Worm (Caenorhabditis elegans) whole organism, L3 larva: ENCODE data around the gene ocr-1.

Source experiments
- R02D3.7 ChIP-seq: fragments of 150-350 bp; optimal IDR thresholded peaks from 2 replicates; lab custom pipeline; 2014; ENCODE audit warnings: missing biosample characterization, missing genetic modification characterization
- aly-2 ChIP-seq: fragments of 150-350 bp; optimal IDR thresholded peaks from 2 replicates; lab custom pipeline; 2014; ENCODE audit warnings: missing biosample characterization, missing genetic modification characterization
- ama-1 ChIP-seq: fragments of 150-350 bp; optimal IDR thresholded peaks from 2 replicates; lab custom pipeline; 2018
- ceh-16 ChIP-seq: sonication (generic microtip); optimal IDR thresholded peaks from 2 replicates; lab custom pipeline; 2017; ENCODE audit warnings: missing biosample characterization, missing genetic modification characterization
- ceh-28 ChIP-seq: fragments of 150-350 bp; optimal IDR thresholded peaks from 2 replicates; lab custom pipeline; 2014; ENCODE audit warnings: missing biosample characterization, missing genetic modification reagents, missing genetic modification characterization
- ceh-9 ChIP-seq: sonication (generic microtip); optimal IDR thresholded peaks from 2 replicates; lab custom pipeline; 2018; ENCODE audit warnings: missing biosample characterization, missing genetic modification characterization
- daf-12 ChIP-seq: fragments of 150-350 bp; optimal IDR thresholded peaks from 2 replicates; lab custom pipeline; 2014; ENCODE audit warnings: missing biosample characterization, missing genetic modification reagents, missing genetic modification characterization
- egl-27 ChIP-seq: sonication (generic microtip); optimal IDR thresholded peaks from 4 replicates; lab custom pipeline; 2017; ENCODE audit warnings: missing biosample characterization, missing genetic modification reagents, missing genetic modification characterization
- egl-5 ChIP-seq: fragments of 150-350 bp; optimal IDR thresholded peaks from 2 replicates; lab custom pipeline; 2017; ENCODE audit warnings: missing biosample characterization, missing genetic modification reagents, missing genetic modification characterization, inconsistent platforms
- elt-1 ChIP-seq: fragments of 150-350 bp; optimal IDR thresholded peaks from 2 replicates; lab custom pipeline; 2014; ENCODE audit warnings: missing biosample characterization, missing genetic modification characterization
- elt-2 ChIP-seq: sonication (generic microtip); optimal IDR thresholded peaks from 2 replicates; lab custom pipeline; 2016; ENCODE audit warnings: missing genetic modification reagents, mild to moderate bottlenecking, missing genetic modification characterization, missing compliant biosample characterization
- elt-3 ChIP-seq, 3 experiments: fragments of 150-350 bp in 1 of 3; sonication (generic microtip) in 2 of 3; optimal IDR thresholded peaks; 2 replicates in 2 of 3; 4 replicates in 1 of 3; lab custom pipeline; 2014 to 2017; ENCODE audit warnings: missing biosample characterization in 3 of 3, missing genetic modification characterization in 3 of 3
- eor-1 ChIP-seq, 2 experiments: fragments of 150-350 bp; optimal IDR thresholded peaks; 2 replicates each; lab custom pipeline; 2014 to 2018; ENCODE audit warnings: missing biosample characterization in 2 of 2, missing genetic modification characterization in 2 of 2
- fkh-10 ChIP-seq: sonication (generic microtip); optimal IDR thresholded peaks from 2 replicates; lab custom pipeline; 2017; ENCODE audit warnings: missing biosample characterization, missing genetic modification reagents, missing genetic modification characterization
- fkh-2 ChIP-seq: fragments of 150-350 bp; optimal IDR thresholded peaks from 2 replicates; lab custom pipeline; 2014; ENCODE audit warnings: missing biosample characterization, missing genetic modification reagents, missing genetic modification characterization
- fos-1 ChIP-seq: fragments of 150-350 bp; optimal IDR thresholded peaks from 2 replicates; lab custom pipeline; 2014; ENCODE audit warnings: missing biosample characterization, missing genetic modification characterization
- jun-1 ChIP-seq: fragments of 150-350 bp; optimal IDR thresholded peaks from 2 replicates; lab custom pipeline; 2014; ENCODE audit warnings: missing biosample characterization, missing genetic modification reagents, missing genetic modification characterization
- lin-15B ChIP-seq: fragments of 150-350 bp; optimal IDR thresholded peaks from 2 replicates; lab custom pipeline; 2014; ENCODE audit warnings: missing biosample characterization, missing genetic modification characterization
- lin-39 ChIP-seq: fragments of 150-350 bp; optimal IDR thresholded peaks from 2 replicates; lab custom pipeline; 2018; ENCODE audit warnings: missing biosample characterization, missing genetic modification reagents, missing genetic modification characterization
- lsy-12 ChIP-seq: sonication (generic microtip); optimal IDR thresholded peaks from 2 replicates; lab custom pipeline; 2016; ENCODE audit warnings: mild to moderate bottlenecking, missing genetic modification characterization, missing compliant biosample characterization
- mdl-1 ChIP-seq: fragments of 150-350 bp; optimal IDR thresholded peaks from 2 replicates; lab custom pipeline; 2014; ENCODE audit warnings: missing biosample characterization, missing genetic modification characterization
- mml-1 ChIP-seq: fragments of 150-350 bp; sonication (generic microtip); optimal IDR thresholded peaks from 3 replicates; lab custom pipeline; 2014; ENCODE audit warnings: missing biosample characterization, missing genetic modification characterization
- nfya-1 ChIP-seq: sonication (generic microtip); optimal IDR thresholded peaks from 2 replicates; lab custom pipeline; 2017; ENCODE audit warnings: missing genetic modification characterization, mild to moderate bottlenecking, missing compliant biosample characterization, antibody characterized with exemption, moderate library complexity; ENCODE audit not compliant: insufficient read depth
- nhr-11 ChIP-seq: fragments of 150-350 bp; optimal IDR thresholded peaks from 2 replicates; lab custom pipeline; 2014; ENCODE audit warnings: missing biosample characterization, missing genetic modification characterization
- nhr-12 ChIP-seq: fragments of 150-350 bp; optimal IDR thresholded peaks from 2 replicates; lab custom pipeline; 2014; ENCODE audit warnings: missing biosample characterization, missing genetic modification characterization
- nhr-23 ChIP-seq: fragments of 150-350 bp; optimal IDR thresholded peaks from 2 replicates; lab custom pipeline; 2014; ENCODE audit warnings: missing biosample characterization, missing genetic modification reagents, missing genetic modification characterization
- nhr-237 ChIP-seq: fragments of 150-350 bp; optimal IDR thresholded peaks from 2 replicates; lab custom pipeline; 2014; ENCODE audit warnings: missing biosample characterization, missing genetic modification characterization
- nhr-25 ChIP-seq: sonication (generic microtip); optimal IDR thresholded peaks from 2 replicates; lab custom pipeline; 2017; ENCODE audit warnings: missing biosample characterization, missing genetic modification characterization
- nhr-43 ChIP-seq: sonication (generic microtip); optimal IDR thresholded peaks from 2 replicates; lab custom pipeline; 2016; ENCODE audit warnings: mild to moderate bottlenecking, missing genetic modification characterization, missing compliant biosample characterization; ENCODE audit not compliant: poor library complexity, severe bottlenecking
- nhr-67 ChIP-seq: fragments of 150-350 bp; optimal IDR thresholded peaks from 2 replicates; lab custom pipeline; 2014; ENCODE audit warnings: missing biosample characterization, missing genetic modification characterization
- nhr-76 ChIP-seq: fragments of 150-350 bp; sonication (generic microtip); optimal IDR thresholded peaks from 5 replicates; lab custom pipeline; 2014; ENCODE audit warnings: missing biosample characterization, missing genetic modification characterization
- pha-4 ChIP-seq: fragments of 150-350 bp; optimal IDR thresholded peaks from 2 replicates; lab custom pipeline; 2014; ENCODE audit warnings: missing biosample characterization, missing genetic modification reagents, missing genetic modification characterization
- pqm-1 ChIP-seq: fragments of 150-350 bp; optimal IDR thresholded peaks from 2 replicates; lab custom pipeline; 2017; ENCODE audit warnings: missing biosample characterization, missing genetic modification characterization, inconsistent platforms
- sea-2 ChIP-seq: fragments of 150-350 bp; sonication (generic microtip); optimal IDR thresholded peaks from 4 replicates; lab custom pipeline; 2014; ENCODE audit warnings: missing biosample characterization, missing genetic modification reagents, missing genetic modification characterization
- skn-1 ChIP-seq: fragments of 150-350 bp; optimal IDR thresholded peaks from 2 replicates; lab custom pipeline; 2014; ENCODE audit warnings: missing biosample characterization, missing genetic modification characterization
- snpc-4 ChIP-seq: fragments of 150-350 bp; optimal IDR thresholded peaks from 2 replicates; lab custom pipeline; 2014; ENCODE audit warnings: missing biosample characterization, missing genetic modification characterization
- unc-39 ChIP-seq: sonication (generic microtip); optimal IDR thresholded peaks from 4 replicates; lab custom pipeline; 2017; ENCODE audit warnings: missing biosample characterization, missing genetic modification characterization
- unc-62 ChIP-seq: fragments of 150-350 bp; sonication (generic microtip); optimal IDR thresholded peaks from 4 replicates; lab custom pipeline; 2014; ENCODE audit warnings: missing biosample characterization, missing genetic modification reagents, missing genetic modification characterization
- zag-1 ChIP-seq: fragments of 150-350 bp; optimal IDR thresholded peaks from 2 replicates; lab custom pipeline; 2014; ENCODE audit warnings: missing biosample characterization, missing genetic modification characterization

Gene ocr-1

DNA sequence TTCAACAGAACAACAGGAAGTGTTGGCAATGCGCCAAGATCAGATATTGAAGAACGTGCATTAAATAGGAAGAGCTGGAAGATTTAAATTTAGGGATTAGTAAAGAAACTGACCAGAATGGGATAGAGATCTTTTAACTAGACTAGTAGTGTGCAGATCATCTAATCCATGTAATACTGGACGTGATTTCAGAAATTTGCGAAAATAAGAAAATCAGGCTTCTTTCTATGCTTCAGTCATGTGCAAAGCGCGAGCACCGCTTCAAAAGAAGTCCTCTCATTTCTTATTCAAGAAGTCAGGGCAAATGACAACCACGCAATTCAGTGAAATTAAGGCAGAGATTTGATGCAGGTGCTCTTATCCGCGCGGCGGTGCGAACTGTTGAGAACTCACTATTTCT is 46.1 kb upstream of the ocr-1 start:
- TF ChIP-seq daf-12 (tag; lab: Kevin White, UChicago) (no peak), lin-15B (tag; lab: Kevin White, UChicago) (no peak), nhr-11 (tag; lab: Kevin White, UChicago) (no peak), nhr-237 (tag; lab: Kevin White, UChicago) (no peak), ceh-16 (tag; lab: Kevin White, UChicago) (no peak), R02D3.7 (no peak), pha-4 (tag; lab: Kevin White, UChicago) (no peak)

- TF ChIP-seq egl-27 (no peak), nhr-23 (tag; lab: Kevin White, UChicago) (no peak), pqm-1 (tag; lab: Kevin White, UChicago) (peak; percentile 34), nfya-1 (tag; lab: Kevin White, UChicago) (peak; percentile 4), jun-1 (tag; lab: Kevin White, UChicago) (no peak), nhr-11 (tag; lab: Kevin White, UChicago) (peak; percentile 62), eor-1 (tag; optimal IDR thresholded peaks at IDR 0.05; lab: Kevin White, UChicago) (no peak)
Observed at ce11 chrV:10719019-10719832, 44.9 kb upstream of the ocr-1 start.

ce11 chrV:10719833-10720170 is 44.4 kb upstream of the ocr-1 start:
- TF ChIP-seq nhr-23 (tag; lab: Kevin White, UChicago) (peak; percentile 83), lsy-12 (tag; lab: Kevin White, UChicago) (peak; percentile 22), ceh-9 (tag; lab: Kevin White, UChicago) (no peak), snpc-4 (tag; lab: Kevin White, UChicago) (peak; percentile 18), jun-1 (tag; lab: Kevin White, UChicago) (peak; percentile 65), mml-1 (tag; lab: Kevin White, UChicago) (peak; percentile 52), ceh-28 (tag; lab: Kevin White, UChicago) (no peak), fkh-10 (no peak), egl-5 (peak; percentile 58), nfya-1 (tag; lab: Kevin White, UChicago) (peak; percentile 22), unc-62 (GFP tag; lab: Kevin White, UChicago) (peak; percentile 8), R02D3.7 (no peak), pha-4 (tag; lab: Kevin White, UChicago) (peak; percentile 80), nhr-12 (tag; lab: Kevin White, UChicago) (no peak), nhr-43 (tag; lab: Kevin White, UChicago) (peak; percentile 77), lin-39 (tag; lab: Kevin White, UChicago) (peak; percentile 48), pqm-1 (tag; lab: Kevin White, UChicago) (peak; percentile 40), nhr-25 (tag; lab: Kevin White, UChicago) (peak; percentile 80), elt-2 (peak; percentile 70), skn-1 (tag; lab: Kevin White, UChicago) (peak; percentile 59), aly-2 (no peak), mdl-1 (tag; lab: Kevin White, UChicago) (peak; percentile 53)

- TF ChIP-seq skn-1 (tag; lab: Kevin White, UChicago): no peak
- TF ChIP-seq mml-1 (tag; lab: Kevin White, UChicago): no peak
- peak; percentile 49 for TF ChIP-seq lin-39 (tag; lab: Kevin White, UChicago)
- peak; percentile 5 for TF ChIP-seq jun-1 (tag; lab: Kevin White, UChicago)
- TF ChIP-seq lsy-12 (tag; lab: Kevin White, UChicago): no peak
- no peak for TF ChIP-seq aly-2
- no peak for TF ChIP-seq snpc-4 (tag; lab: Kevin White, UChicago)
- peak; percentile 4 for TF ChIP-seq nhr-43 (tag; lab: Kevin White, UChicago)
- peak; percentile 24 for TF ChIP-seq elt-2
- TF ChIP-seq elt-1 (tag; lab: Kevin White, UChicago): no peak
- TF ChIP-seq, all 47 proteins: peak for 4
Observed at ce11 chrV:10720303-10720847, 43.8 kb upstream of the ocr-1 start.

- TF ChIP-seq ama-1 (lab: Kevin White, UChicago): no peak
- no peak for TF ChIP-seq elt-3 (tag; optimal IDR thresholded peaks at IDR 0.05; lab: Kevin White, UChicago)
- no peak for TF ChIP-seq R02D3.7
- TF ChIP-seq nhr-67 (tag; lab: Kevin White, UChicago): no peak
- TF ChIP-seq skn-1 (tag; lab: Kevin White, UChicago): no peak
- TF ChIP-seq ceh-28 (tag; lab: Kevin White, UChicago): no peak
- TF ChIP-seq unc-39 (tag; lab: Kevin White, UChicago): no peak
- TF ChIP-seq nhr-25 (tag; lab: Kevin White, UChicago): peak; percentile 31
- no peak for TF ChIP-seq sea-2 (GFP tag; lab: Kevin White, UChicago)
- TF ChIP-seq egl-27: no peak
- TF ChIP-seq fkh-2: no peak
- no peak for TF ChIP-seq lin-39 (tag; lab: Kevin White, UChicago)
- TF ChIP-seq nhr-76 (tag; lab: Kevin White, UChicago): no peak
- TF ChIP-seq pqm-1 (tag; lab: Kevin White, UChicago): no peak
- no peak for TF ChIP-seq jun-1 (tag; lab: Kevin White, UChicago)
- no peak for TF ChIP-seq zag-1 (tag; lab: Kevin White, UChicago)
- TF ChIP-seq nfya-1 (tag; lab: Kevin White, UChicago): peak; percentile 1
- no peak for TF ChIP-seq ceh-16 (tag; lab: Kevin White, UChicago)
- no peak for TF ChIP-seq elt-2
- TF ChIP-seq egl-5: peak; percentile 73
- no peak for TF ChIP-seq fos-1
- TF ChIP-seq fkh-10: no peak
Observed at ce11 chrV:10720876-10721275, 43.3 kb upstream of the ocr-1 start.
